Worm (Caenorhabditis elegans): ENCODE measurements around the gene suox-1.
A peak's percentile ranks its signal among the peaks of the same experiment; 100 is the strongest.

The suox-1 gene

DNA sequence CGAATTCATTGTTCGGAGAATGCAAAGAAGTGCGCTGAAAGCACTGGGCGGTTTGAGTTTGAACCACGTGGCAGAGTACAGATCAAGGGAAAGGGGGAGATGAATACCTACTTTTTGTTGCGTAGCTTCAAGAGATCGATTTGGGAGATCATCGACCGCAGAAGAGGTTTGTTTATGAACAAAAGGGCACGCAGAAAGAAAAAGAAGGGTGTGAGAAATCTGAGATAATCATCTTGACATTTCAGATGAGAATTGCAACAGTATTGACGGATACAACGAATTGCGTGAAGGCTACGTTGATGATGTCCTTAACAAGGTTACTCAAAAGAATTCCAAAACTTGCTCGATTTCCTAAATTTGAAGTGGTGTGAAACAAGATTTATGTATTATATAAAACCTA is 12.1 kb upstream of the suox-1 start:
- TF ChIP-seq sma-3 (GFP tag; optimal IDR thresholded peaks at IDR 0.05) (peak; percentile 87), egl-27 (tag; optimal IDR thresholded peaks at IDR 0.05) (peak; percentile 14), sma-9 (GFP tag; optimal IDR thresholded peaks at IDR 0.05) (no peak), sma-9 (tag; optimal IDR thresholded peaks at IDR 0.05) (no peak)

- TF ChIP-seq gmeb-1 (tag; optimal IDR thresholded peaks at IDR 0.05), result no peak
- no peak for TF ChIP-seq mbf-1 (tag; optimal IDR thresholded peaks at IDR 0.05)
- TF ChIP-seq lin-11 (tag; optimal IDR thresholded peaks at IDR 0.05), result no peak
- no peak for TF ChIP-seq Y55F3AM.14 (GFP tag; optimal IDR thresholded peaks at IDR 0.05)
- no peak for TF ChIP-seq C34F6.9 (tag; optimal IDR thresholded peaks at IDR 0.05)
- peak; percentile 6 for TF ChIP-seq ceh-16 (tag; optimal IDR thresholded peaks at IDR 0.05)
These were observed 10.2 kb upstream of the suox-1 start for ce11 chrX:15487162-15487561.

DNA sequence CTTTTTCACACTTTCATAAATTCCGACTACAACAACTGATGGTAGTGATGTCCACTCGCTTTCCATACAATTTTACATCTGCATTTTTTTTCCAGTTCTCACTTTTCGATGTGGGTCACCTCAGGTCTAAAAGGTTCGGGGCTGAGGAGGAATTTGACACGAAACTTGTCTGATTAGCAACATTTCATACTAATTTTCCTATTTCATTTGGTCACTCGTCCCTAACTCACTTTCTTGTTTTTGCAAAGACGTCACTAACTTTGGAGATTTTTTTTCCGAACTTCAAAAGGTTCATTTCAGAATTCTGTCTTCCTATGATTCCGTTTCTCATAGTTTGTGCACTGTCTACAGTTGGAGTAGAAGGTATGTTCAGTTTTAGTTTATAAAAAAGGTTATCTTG is 9.5 kb upstream of the suox-1 start, which contains the start of gene H13N06.2:
TSS of gene H13N06.2 (plus strand) at position 301 of the 400 bp plus-strand sequence.
- TF ChIP-seq nhr-237 (tag; optimal IDR thresholded peaks at IDR 0.05) (no peak), snpc-4 (tag; optimal IDR thresholded peaks at IDR 0.05) (no peak), F13H6.1 (tag; optimal IDR thresholded peaks at IDR 0.05) (no peak), mab-5 (tag; optimal IDR thresholded peaks at IDR 0.05) (no peak), crh-2 (tag; optimal IDR thresholded peaks at IDR 0.05) (no peak), fos-1 (tag; optimal IDR thresholded peaks at IDR 0.05) (no peak), nhr-12 (tag; optimal IDR thresholded peaks at IDR 0.05) (no peak), ztf-11 (tag; optimal IDR thresholded peaks at IDR 0.05) (no peak), alr-1 (tag; optimal IDR thresholded peaks at IDR 0.05) (no peak), sem-4 (tag; optimal IDR thresholded peaks at IDR 0.05) (no peak), elt-3 (tag; optimal IDR thresholded peaks at IDR 0.05) (no peak)

ce11 chrX:15491110-15491509 is 6.2 kb upstream of the suox-1 start:
- no peak for TF ChIP-seq nhr-237 (tag; optimal IDR thresholded peaks at IDR 0.05)
- TF ChIP-seq nhr-12 (tag; optimal IDR thresholded peaks at IDR 0.05), result no peak
- no peak for TF ChIP-seq nhr-10 (tag; optimal IDR thresholded peaks at IDR 0.05)
- TF ChIP-seq elt-3 (tag; optimal IDR thresholded peaks at IDR 0.05), result no peak
- TF ChIP-seq unc-55 (GFP tag; optimal IDR thresholded peaks at IDR 0.05), result no peak
- no peak for TF ChIP-seq ztf-4 (tag; optimal IDR thresholded peaks at IDR 0.05)
- TF ChIP-seq R02D3.7 (tag; optimal IDR thresholded peaks at IDR 0.05), result no peak
- TF ChIP-seq crh-2 (tag; optimal IDR thresholded peaks at IDR 0.05), result no peak
- TF ChIP-seq nhr-77 (tag; optimal IDR thresholded peaks at IDR 0.05), result no peak
- TF ChIP-seq blmp-1 (tag; optimal IDR thresholded peaks at IDR 0.05; ENCODE audit: insufficient read depth), result no peak
- no peak for TF ChIP-seq ztf-11 (tag; optimal IDR thresholded peaks at IDR 0.05)
- TF ChIP-seq unc-62 (GFP tag; optimal IDR thresholded peaks at IDR 0.05), result no peak
- no peak for TF ChIP-seq elt-1 (tag; optimal IDR thresholded peaks at IDR 0.05)
- TF ChIP-seq lin-39 (tag; optimal IDR thresholded peaks at IDR 0.05), result no peak

ce11 chrX:15492759-15493158 is 4.6 kb upstream of the suox-1 start:
- peak; percentile 65 for TF ChIP-seq gmeb-1 (tag; optimal IDR thresholded peaks at IDR 0.05)
- TF ChIP-seq nhr-21 (tag; optimal IDR thresholded peaks at IDR 0.05), result peak; percentile 39
- TF ChIP-seq F13H6.1 (tag; optimal IDR thresholded peaks at IDR 0.05), result peak; percentile 80
- peak; percentile 64 for TF ChIP-seq sma-3 (GFP tag; optimal IDR thresholded peaks at IDR 0.05)
- TF ChIP-seq lsy-2 (tag; optimal IDR thresholded peaks at IDR 0.05), result peak; percentile 54 to 85
- peak; percentile 79 for TF ChIP-seq unc-55 (GFP tag; optimal IDR thresholded peaks at IDR 0.05)
- no peak for TF ChIP-seq blmp-1 (tag; optimal IDR thresholded peaks at IDR 0.05; ENCODE audit: insufficient read depth)
- TF ChIP-seq nhr-237 (tag; optimal IDR thresholded peaks at IDR 0.05), result no peak
- TF ChIP-seq elt-1 (tag; optimal IDR thresholded peaks at IDR 0.05), result no peak
- TF ChIP-seq mbf-1 (tag; optimal IDR thresholded peaks at IDR 0.05), result no peak
- TF ChIP-seq nhr-10 (tag; optimal IDR thresholded peaks at IDR 0.05), result no peak
- TF ChIP-seq ztf-1 (GFP tag; conservative IDR thresholded peaks at IDR 0.05), result no peak
- peak; percentile 80 for TF ChIP-seq lin-13 (GFP tag; optimal IDR thresholded peaks at IDR 0.05)
- peak; percentile 81 for TF ChIP-seq crh-2 (tag; optimal IDR thresholded peaks at IDR 0.05)
- TF ChIP-seq peb-1 (tag; optimal IDR thresholded peaks at IDR 0.05), result no peak
- peak; percentile 7 for TF ChIP-seq lin-11 (tag; optimal IDR thresholded peaks at IDR 0.05)
- TF ChIP-seq sem-4 (tag; optimal IDR thresholded peaks at IDR 0.05), result peak; percentile 79
- TF ChIP-seq sma-9 (GFP tag; optimal IDR thresholded peaks at IDR 0.05), result peak; percentile 84
- no peak for TF ChIP-seq sma-9 (tag; optimal IDR thresholded peaks at IDR 0.05)
- TF ChIP-seq fos-1 (tag; optimal IDR thresholded peaks at IDR 0.05), result peak; percentile 61
- TF ChIP-seq snpc-4 (tag; optimal IDR thresholded peaks at IDR 0.05), result peak; percentile 76
- TF ChIP-seq aly-2 (tag; optimal IDR thresholded peaks at IDR 0.05), result no peak
- TF ChIP-seq mdl-1 (tag; optimal IDR thresholded peaks at IDR 0.05), result peak in 1 of 2 experiments; percentile 66
- peak; percentile 58 for TF ChIP-seq ztf-4 (tag; optimal IDR thresholded peaks at IDR 0.05)
- peak; percentile 65 for TF ChIP-seq mab-5 (tag; optimal IDR thresholded peaks at IDR 0.05)
- TF ChIP-seq ama-1 (optimal IDR thresholded peaks at IDR 0.05), result peak; percentile 42
- TF ChIP-seq ztf-11 (tag; optimal IDR thresholded peaks at IDR 0.05), result no peak
- peak; percentile 34 for TF ChIP-seq zag-1 (tag; optimal IDR thresholded peaks at IDR 0.05)
- no peak for TF ChIP-seq nhr-6 (tag; optimal IDR thresholded peaks at IDR 0.05)
- peak; percentile 85 for TF ChIP-seq egl-27 (tag; optimal IDR thresholded peaks at IDR 0.05)
- TF ChIP-seq ceh-82 (tag; optimal IDR thresholded peaks at IDR 0.05), result no peak
- peak; percentile 71 for TF ChIP-seq C34F6.9 (tag; optimal IDR thresholded peaks at IDR 0.05)
- TF ChIP-seq nhr-25 (tag; optimal IDR thresholded peaks at IDR 0.05), result peak; percentile 11
- no peak for TF ChIP-seq Y55F3AM.14 (GFP tag; optimal IDR thresholded peaks at IDR 0.05)
- peak; percentile 66 for TF ChIP-seq nhr-129 (tag; optimal IDR thresholded peaks at IDR 0.05)

Measured in whole organism, L2 larva.